Fruit fly (Drosophila melanogaster) whole organism: Measurements from ENCODE around the gene sphinx1.
A peak's percentile ranks its signal among the peaks of the same experiment; 100 is the strongest.

Source experiments
- CG8478 ChIP-seq: fragments of >200 bp; optimal IDR thresholded peaks from 2 replicates; lab custom pipeline; 2018; ENCODE audit warnings: inconsistent platforms
- Dll ChIP-seq: fragments of >200 bp; optimal IDR thresholded peaks from 2 replicates; lab custom pipeline; 2017
- EcR ChIP-seq, 2 experiments: fragments of >200 bp; optimal IDR thresholded peaks; 2 replicates each; lab custom pipeline; 2017; ENCODE audit warnings: missing biosample characterization in 2 of 2, missing genetic modification characterization in 2 of 2, missing genetic modification reagents in 2 of 2
- pan ChIP-seq: fragments of >200 bp; optimal IDR thresholded peaks from 2 replicates; lab custom pipeline; 2017
- psq ChIP-seq: fragments of >200 bp; optimal IDR thresholded peaks from 2 replicates; lab custom pipeline; 2017
- usp ChIP-seq: fragments of >200 bp; optimal IDR thresholded peaks from 2 replicates; lab custom pipeline; 2017; ENCODE audit warnings: missing biosample characterization, missing genetic modification characterization, mixed read lengths

sphinx1 gene

DNA sequence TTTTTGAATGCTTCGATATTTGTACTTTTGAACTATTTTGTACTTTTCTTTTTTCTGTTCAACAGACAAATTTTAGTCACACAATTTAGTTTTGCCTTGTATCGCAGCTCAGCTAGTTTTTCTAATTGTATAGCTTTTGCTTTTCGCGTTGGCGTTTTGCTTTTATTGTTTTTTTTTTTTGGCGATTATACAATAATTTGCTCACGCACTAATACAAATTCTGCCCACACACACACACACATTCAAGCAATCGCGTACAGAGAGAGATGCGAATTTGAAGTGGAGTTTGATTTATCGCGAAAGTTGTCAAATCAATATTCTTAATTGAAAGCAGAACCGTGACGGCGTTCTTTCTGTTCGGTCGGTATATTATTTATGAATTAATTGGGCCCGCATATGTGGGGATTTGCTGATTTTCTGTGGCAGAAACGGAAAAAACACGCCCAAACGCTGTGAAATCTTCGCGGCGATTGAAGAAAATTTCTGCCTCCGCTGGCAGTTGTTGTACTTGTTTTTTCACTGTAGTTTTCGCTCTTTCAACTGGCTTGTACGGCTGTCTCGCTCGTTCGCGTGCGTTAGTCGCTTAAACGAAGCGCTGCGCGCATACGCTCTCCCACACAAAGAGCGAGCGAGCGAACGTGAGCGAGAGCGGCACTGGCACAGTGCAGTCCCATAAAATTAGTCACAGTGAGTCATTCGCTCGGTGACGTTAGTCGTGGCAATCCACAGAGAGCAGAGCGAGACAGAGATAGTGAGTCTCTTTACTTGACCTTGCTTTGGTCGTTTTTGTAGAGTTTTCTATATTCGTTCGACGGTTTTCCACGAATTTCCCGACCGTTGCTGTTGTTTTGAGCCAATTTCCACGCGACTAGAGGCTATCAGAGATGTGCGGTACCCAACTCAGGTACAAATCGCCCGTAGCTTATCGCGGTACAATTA is 4.2 kb downstream of the sphinx1 start, which contains the start of gene Rac2:
TSS of gene Rac2 (minus strand) at position 476 of the 939 bp plus-strand sequence.
- peak; percentile 66 for TF ChIP-seq CG8478 (lab: Kevin White, UChicago)
- TF ChIP-seq pan (lab: Kevin White, UChicago): no peak
- no peak for TF ChIP-seq EcR (GFP tag; optimal IDR thresholded peaks at IDR 0.05; lab: Kevin White, UChicago)
- no peak for TF ChIP-seq psq (lab: Kevin White, UChicago)
- TF ChIP-seq Dll: peak; percentile 96

DNA sequence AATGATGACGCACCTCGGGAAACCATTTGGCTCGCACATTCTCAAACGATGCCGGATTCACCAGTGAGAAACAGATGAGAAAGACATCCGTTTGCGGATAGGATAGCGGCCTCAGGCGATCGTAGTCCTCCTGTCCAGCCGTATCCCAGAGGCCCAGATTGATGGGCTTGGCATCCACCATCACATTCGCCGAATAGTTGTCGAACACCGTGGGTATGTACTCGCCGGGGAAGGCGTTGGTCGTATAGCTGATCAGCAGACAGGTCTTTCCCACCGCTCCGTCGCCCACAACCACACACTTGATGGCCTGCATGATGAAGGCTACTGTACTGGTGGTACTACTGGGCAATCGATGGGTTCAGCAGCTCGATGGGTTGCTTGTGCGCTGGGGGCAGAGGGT is 5.0 kb downstream of the sphinx1 start:
- TF ChIP-seq psq (lab: Kevin White, UChicago) (no peak), CG8478 (lab: Kevin White, UChicago) (no peak), usp (GFP tag; lab: Kevin White, UChicago) (no peak), EcR (GFP tag; optimal IDR thresholded peaks at IDR 0.05; lab: Kevin White, UChicago) (no peak), Dll (no peak), pan (lab: Kevin White, UChicago) (no peak)

DNA sequence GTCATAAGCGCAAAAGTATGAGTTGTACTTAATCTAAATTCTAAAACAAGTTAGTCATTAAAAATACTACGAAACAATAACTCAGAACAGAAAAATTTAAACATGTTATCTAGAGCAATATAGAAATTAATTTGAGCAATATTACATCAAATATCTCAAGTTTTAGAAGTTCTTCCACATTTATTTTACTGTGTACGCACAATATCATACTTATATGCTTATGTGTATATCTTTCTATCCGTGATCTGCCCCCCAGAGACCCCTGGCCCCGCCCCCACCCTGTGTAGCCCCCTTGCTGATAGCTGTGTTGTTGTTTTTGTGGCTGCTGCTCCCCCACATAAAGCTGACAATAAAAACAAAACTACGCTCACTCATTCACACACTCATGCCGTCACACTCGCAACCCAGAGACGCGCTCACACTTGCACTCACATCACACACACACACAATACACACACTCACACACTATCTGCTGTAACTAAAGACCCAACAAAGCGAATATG is 5.8 kb downstream of the sphinx1 start:
- no peak for TF ChIP-seq pan (lab: Kevin White, UChicago)
- no peak for TF ChIP-seq usp (GFP tag; lab: Kevin White, UChicago)
- no peak for TF ChIP-seq CG8478 (lab: Kevin White, UChicago)
- TF ChIP-seq EcR (GFP tag; optimal IDR thresholded peaks at IDR 0.05; lab: Kevin White, UChicago): no peak

DNA sequence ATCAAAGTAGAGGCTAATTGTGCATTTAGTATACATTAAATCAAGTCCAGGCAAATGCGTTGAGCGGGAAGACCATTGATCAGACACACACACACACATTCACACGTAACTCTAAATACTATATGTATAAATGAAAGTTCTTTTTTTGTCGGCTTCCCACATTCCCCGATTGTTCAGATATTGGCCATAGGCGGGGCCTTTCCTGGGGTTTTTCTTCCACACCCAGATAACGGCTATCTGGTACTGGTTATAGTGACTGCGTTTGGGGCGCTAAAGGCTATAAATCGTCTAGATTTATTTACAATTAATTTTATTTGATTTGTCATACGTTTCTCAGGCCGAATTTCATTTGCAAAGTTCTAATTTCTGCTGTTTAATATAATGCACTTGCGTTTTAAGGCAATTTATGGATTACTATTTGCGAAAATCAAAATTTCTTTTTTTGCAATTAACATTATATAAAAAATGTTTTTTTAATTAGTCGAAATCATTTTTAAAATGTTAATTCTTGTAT is 6.3 kb downstream of the sphinx1 start:
- TF ChIP-seq Dll (no peak), pan (lab: Kevin White, UChicago) (no peak), usp (GFP tag; lab: Kevin White, UChicago) (no peak), psq (lab: Kevin White, UChicago) (no peak)

DNA sequence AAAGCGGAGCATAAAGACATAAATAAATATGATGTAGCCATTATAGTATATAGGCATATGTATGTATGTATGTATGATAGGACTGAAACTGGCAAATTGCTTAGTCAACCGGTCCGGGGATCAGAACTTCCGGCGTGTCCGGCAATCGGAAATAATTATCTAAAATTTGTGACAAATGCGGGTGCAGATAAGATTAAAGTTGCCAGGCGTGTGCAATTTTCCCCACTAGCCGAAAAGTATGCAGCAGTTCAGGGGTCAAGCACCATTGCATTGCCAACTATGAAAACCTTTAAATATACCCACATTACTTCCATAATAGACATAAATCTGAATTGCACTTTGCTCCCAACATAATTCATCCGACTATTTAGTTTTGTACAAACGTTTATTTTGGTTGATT is 6.9 kb downstream of the sphinx1 start:
- TF ChIP-seq usp (GFP tag; lab: Kevin White, UChicago) (no peak), CG8478 (lab: Kevin White, UChicago) (no peak), Dll (no peak), EcR (GFP tag; optimal IDR thresholded peaks at IDR 0.05; lab: Kevin White, UChicago) (no peak)

DNA sequence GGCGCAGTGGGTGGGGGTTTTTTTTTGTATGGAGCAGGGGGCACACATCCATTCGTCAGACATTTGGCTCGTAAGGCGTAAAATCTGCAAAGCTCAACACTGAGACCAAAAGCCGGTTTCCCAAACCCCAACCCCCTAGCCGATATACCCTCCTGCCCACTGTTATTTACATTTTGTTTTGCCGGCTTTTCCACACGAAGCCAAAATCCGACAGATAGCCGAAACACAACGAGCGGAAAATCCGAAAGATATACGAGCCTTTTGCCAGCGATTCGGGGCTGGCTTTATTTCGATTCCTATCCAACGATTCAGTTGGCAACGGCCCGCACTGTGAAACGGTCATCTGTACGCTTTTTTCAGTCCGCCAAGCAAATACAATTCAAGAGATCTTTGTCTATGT is 15.7 kb downstream of the sphinx1 start, which contains the start of gene CG42458:
TSS of gene CG42458 (plus strand) at position 311 of the 400 bp plus-strand sequence.
- TF ChIP-seq psq (lab: Kevin White, UChicago) (no peak), usp (GFP tag; lab: Kevin White, UChicago) (no peak), pan (lab: Kevin White, UChicago) (no peak), CG8478 (lab: Kevin White, UChicago) (no peak), EcR (GFP tag; optimal IDR thresholded peaks at IDR 0.05; lab: Kevin White, UChicago) (no peak), Dll (no peak)

DNA sequence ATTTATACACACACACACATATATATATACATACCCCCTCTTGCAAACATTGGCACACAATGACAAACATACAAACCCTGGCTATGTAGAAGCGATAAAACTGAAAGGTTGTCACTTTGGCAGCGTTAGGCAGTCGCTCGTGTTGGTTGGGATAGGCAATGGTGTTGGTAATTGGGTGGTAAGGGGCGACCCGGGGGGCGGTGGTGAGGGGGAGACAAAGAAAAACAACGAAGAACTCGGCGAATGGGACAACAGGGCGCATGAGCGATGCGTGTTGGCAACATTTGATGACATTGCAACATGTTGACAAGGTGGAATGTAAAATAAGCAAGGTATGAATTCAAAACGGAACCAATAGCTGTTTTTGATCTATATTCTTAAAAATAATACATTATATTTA is 16.6 kb downstream of the sphinx1 start:
- TF ChIP-seq usp (GFP tag; lab: Kevin White, UChicago) (no peak), EcR (GFP tag; optimal IDR thresholded peaks at IDR 0.05; lab: Kevin White, UChicago) (no peak), CG8478 (lab: Kevin White, UChicago) (no peak), Dll (no peak), pan (lab: Kevin White, UChicago) (no peak), psq (lab: Kevin White, UChicago) (no peak)

DNA sequence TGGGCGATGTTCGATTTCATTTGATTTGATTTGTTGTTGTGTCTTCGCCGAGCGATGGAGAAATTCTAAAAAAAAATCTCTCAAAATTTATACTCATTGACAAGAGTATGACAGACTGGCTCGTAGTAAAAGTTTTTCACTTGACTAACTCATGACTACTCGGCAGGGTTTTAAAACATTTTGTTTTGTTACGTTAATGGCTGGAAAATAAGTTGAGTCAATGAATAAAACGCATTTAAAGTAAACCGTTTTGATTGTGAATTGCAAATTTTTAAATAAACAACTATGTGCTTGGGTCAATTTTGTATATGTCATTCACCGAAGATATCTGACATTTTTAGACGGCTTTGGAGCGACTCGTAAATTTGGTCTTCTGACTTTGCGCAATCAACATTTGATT is 35.1 kb downstream of the sphinx1 start, which contains the start of gene CG8560:
TSS of gene CG8560 (minus strand) at position 101 of the 400 bp plus-strand sequence.
- TF ChIP-seq pan (lab: Kevin White, UChicago) (no peak), psq (lab: Kevin White, UChicago) (no peak), EcR (GFP tag; optimal IDR thresholded peaks at IDR 0.05; lab: Kevin White, UChicago) (no peak)

DNA sequence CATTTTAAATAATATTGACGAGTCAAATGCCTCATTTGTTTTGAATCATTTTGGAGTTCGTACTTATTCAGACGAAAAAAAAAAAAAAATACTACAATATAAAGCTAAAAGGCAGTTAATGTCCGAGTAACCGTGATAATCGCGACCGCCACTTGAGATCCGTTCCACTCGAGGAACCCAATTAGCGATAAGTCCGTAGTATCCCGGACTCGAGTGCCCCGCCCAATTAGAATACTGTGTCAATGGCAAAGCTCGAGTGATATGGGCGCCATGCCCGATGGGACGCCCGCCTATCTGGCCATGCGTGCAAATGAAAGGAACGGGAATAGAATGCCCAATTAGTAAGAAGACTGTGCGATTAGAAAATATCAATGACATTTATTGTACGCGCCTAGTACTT is 37.2 kb downstream of the sphinx1 start:
- no peak for TF ChIP-seq CG8478 (lab: Kevin White, UChicago)
- TF ChIP-seq pan (lab: Kevin White, UChicago): no peak
- no peak for TF ChIP-seq Dll

DNA sequence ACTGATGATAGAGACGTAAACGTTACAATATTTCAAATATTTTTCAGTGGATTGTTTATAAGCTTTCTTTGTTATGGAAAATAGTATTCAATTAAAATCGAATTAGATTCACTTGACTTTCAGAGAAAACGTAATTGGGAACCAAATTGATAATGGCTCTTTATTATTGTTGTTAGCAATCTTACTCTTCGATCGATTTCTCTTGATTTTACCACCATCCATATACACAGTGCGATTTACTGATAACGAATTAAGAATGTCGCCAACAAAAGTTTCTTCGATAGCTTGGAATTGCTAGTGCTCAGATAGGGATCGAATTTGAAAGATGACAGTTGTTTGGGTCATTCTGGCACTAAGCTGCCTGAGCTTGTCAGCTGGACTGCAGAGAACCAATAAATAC is 39.4 kb downstream of the sphinx1 start, which contains the start of gene CG18417:
TSS of gene CG18417 (plus strand) at position 301 of the 400 bp plus-strand sequence.
- no peak for TF ChIP-seq Dll
- no peak for TF ChIP-seq pan (lab: Kevin White, UChicago)
- no peak for TF ChIP-seq EcR (GFP tag; optimal IDR thresholded peaks at IDR 0.05; lab: Kevin White, UChicago)
- TF ChIP-seq CG8478 (lab: Kevin White, UChicago): no peak
- no peak for TF ChIP-seq psq (lab: Kevin White, UChicago)
- no peak for TF ChIP-seq usp (GFP tag; lab: Kevin White, UChicago)

DNA sequence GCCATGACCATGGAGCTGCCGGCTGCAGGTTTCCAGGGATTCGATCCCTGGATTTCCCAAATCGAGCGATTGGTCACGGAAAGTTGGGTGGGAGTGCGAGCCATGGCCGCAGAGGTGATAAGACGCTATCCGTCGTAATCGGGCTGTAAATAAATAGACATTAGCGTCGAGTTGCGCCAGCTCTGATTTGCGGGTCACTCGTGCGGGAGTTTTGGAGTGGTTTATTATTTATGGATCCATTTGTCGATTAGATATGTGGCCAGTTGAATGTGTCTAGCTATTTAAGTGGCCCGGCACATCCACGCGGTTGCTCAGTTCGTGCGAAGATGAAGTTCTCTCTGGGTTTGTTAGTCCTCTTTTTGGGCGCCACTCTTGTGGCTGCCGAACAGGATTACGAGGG is 41.2 kb downstream of the sphinx1 start, which contains the start of gene CG8562:
TSS of gene CG8562 (plus strand) at position 307 of the 400 bp plus-strand sequence.
- TF ChIP-seq CG8478 (lab: Kevin White, UChicago) (no peak), pan (lab: Kevin White, UChicago) (no peak), Dll (no peak)

DNA sequence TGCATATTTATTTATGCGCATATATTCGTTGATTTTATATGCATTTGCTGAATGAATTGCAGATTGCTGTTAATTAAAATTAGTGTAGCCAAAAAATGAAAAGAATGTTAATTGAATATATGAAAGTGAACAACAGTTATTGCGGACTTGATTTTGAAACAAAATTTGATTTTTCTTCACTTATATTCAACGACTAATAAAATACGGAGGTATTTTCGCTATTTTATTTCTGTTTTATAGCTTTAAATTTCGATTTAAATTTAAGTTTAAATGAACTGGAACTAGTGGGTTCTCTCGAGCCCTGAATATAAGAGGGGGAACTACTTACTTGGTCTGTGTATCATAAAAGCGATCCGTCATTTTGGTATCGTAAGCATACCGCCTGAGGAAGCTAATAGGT is 43.1 kb downstream of the sphinx1 start, which contains the start of gene CG32379:
TSS of gene CG32379 (plus strand) at position 301 of the 400 bp plus-strand sequence.
- no peak for TF ChIP-seq Dll
- TF ChIP-seq pan (lab: Kevin White, UChicago): no peak
- TF ChIP-seq CG8478 (lab: Kevin White, UChicago): no peak
- TF ChIP-seq EcR (GFP tag; optimal IDR thresholded peaks at IDR 0.05; lab: Kevin White, UChicago): no peak
- TF ChIP-seq psq (lab: Kevin White, UChicago): no peak
- no peak for TF ChIP-seq usp (GFP tag; lab: Kevin White, UChicago)
